Fruit fly (Drosophila melanogaster) whole organism, embryonic: ENCODE results near the gene Txl.
A peak's percentile ranks its signal among the peaks of the same experiment; 100 is the strongest.

ENCODE experiments used
- Adf1 ChIP-seq: fragments of 200-800 bp; sonication (Bioruptor generic); IDR thresholded peaks from 2 replicates; pipeline ENCODE4 v1.3.6; 2022; ENCODE audit warnings: missing biosample characterization, missing genetic modification characterization
- Asciz ChIP-seq: fragments of 200-800 bp; sonication (Bioruptor generic); optimal IDR thresholded peaks from 2 replicates; lab custom pipeline; 2017; ENCODE audit warnings: missing biosample characterization, mild to moderate bottlenecking, missing genetic modification characterization, missing genetic modification reagents
- Atf6 ChIP-seq: fragments of 200-800 bp; sonication (Bioruptor generic); IDR thresholded peaks from 2 replicates; pipeline ENCODE4 v1.3.6; 2022; ENCODE audit warnings: missing biosample characterization, missing genetic modification characterization
- B-H2 ChIP-seq: fragments of 200-800 bp; sonication (Bioruptor generic); optimal IDR thresholded peaks from 2 replicates; lab custom pipeline; 2018; ENCODE audit warnings: missing biosample characterization, mild to moderate bottlenecking, missing genetic modification characterization
- CG12744 ChIP-seq: fragments of 200-800 bp; sonication (Bioruptor generic); optimal IDR thresholded peaks from 2 replicates; lab custom pipeline; 2016; ENCODE audit warnings: missing biosample characterization, missing genetic modification characterization
- CG12769 ChIP-seq: fragments of 200-800 bp; sonication (Bioruptor generic); optimal IDR thresholded peaks from 2 replicates; lab custom pipeline; 2019; ENCODE audit warnings: missing biosample characterization, mild to moderate bottlenecking, missing genetic modification characterization, moderate library complexity
- CG1602 ChIP-seq: fragments of 200-800 bp; sonication (Bioruptor generic); optimal IDR thresholded peaks from 3 replicates; lab custom pipeline; 2016; ENCODE audit warnings: missing biosample characterization, missing genetic modification characterization
- CG17328 ChIP-seq: fragments of 200-800 bp; sonication (Bioruptor generic); IDR thresholded peaks from 2 replicates; pipeline ENCODE4 v1.3.6; 2022; ENCODE audit warnings: missing biosample characterization, missing genetic modification characterization
- CG18476 ChIP-seq: fragments of 200-800 bp; sonication (Bioruptor generic); optimal IDR thresholded peaks from 2 replicates; lab custom pipeline; 2016; ENCODE audit warnings: missing biosample characterization, mild to moderate bottlenecking, missing genetic modification characterization
- CG3726 ChIP-seq: fragments of 200-800 bp; sonication (Bioruptor generic); IDR thresholded peaks from 3 replicates; pipeline ENCODE4, ENCODE4 v1.3.6; 2022; ENCODE audit warnings: missing biosample characterization, missing genetic modification characterization
- CG5180 ChIP-seq: fragments of 200-800 bp; sonication (Bioruptor generic); optimal IDR thresholded peaks from 3 replicates; lab custom pipeline; 2017; ENCODE audit warnings: missing biosample characterization, missing genetic modification characterization, mild to moderate bottlenecking, moderate library complexity, missing genetic modification reagents
- CG6813 ChIP-seq: fragments of 200-800 bp; sonication (Bioruptor generic); optimal IDR thresholded peaks from 2 replicates; lab custom pipeline; 2017; ENCODE audit warnings: missing biosample characterization, missing genetic modification characterization, mild to moderate bottlenecking, moderate library complexity, missing genetic modification reagents
- CHES-1-like ChIP-seq: fragments of 200-800 bp; sonication (Bioruptor generic); optimal IDR thresholded peaks from 2 replicates; lab custom pipeline; 2016; ENCODE audit warnings: missing biosample characterization, missing genetic modification characterization
- GATAe ChIP-seq: fragments of 200-800 bp; sonication (Bioruptor generic); conservative IDR thresholded peaks from 2 replicates; pipeline ENCODE4 v1.3.6; 2022; ENCODE audit warnings: missing biosample characterization, missing genetic modification characterization
- HmgZ ChIP-seq: fragments of 200-800 bp; sonication (Bioruptor generic); optimal IDR thresholded peaks from 2 replicates; lab custom pipeline; 2018; ENCODE audit warnings: missing biosample characterization, mild to moderate bottlenecking, missing genetic modification characterization
- Hmr ChIP-seq: fragments of 200-800 bp; sonication (Bioruptor generic); optimal IDR thresholded peaks from 3 replicates; lab custom pipeline; 2017; ENCODE audit warnings: mild to moderate bottlenecking, missing biosample characterization, missing genetic modification reagents, missing genetic modification characterization
- Med ChIP-seq: fragments of 200-800 bp; sonication (Bioruptor generic); peaks from one replicate; lab custom pipeline; 2016; ENCODE audit warnings: missing biosample characterization, missing genetic modification characterization, mild to moderate bottlenecking, inconsistent platforms, moderate library complexity
- NFAT ChIP-seq: fragments of 200-800 bp; sonication (Bioruptor generic); IDR thresholded peaks from 2 replicates; pipeline ENCODE4 v1.3.6; 2022; ENCODE audit warnings: missing biosample characterization, missing genetic modification characterization
- Pdp1 ChIP-seq, 2 experiments: fragments of 200-800 bp; sonication (Bioruptor generic); optimal IDR thresholded peaks; 3 replicates each; lab custom pipeline; 2016; ENCODE audit warnings: missing biosample characterization in 2 of 2, missing genetic modification characterization in 2 of 2, mild to moderate bottlenecking in 1 of 2, moderate library complexity in 1 of 2
- Sox100B ChIP-seq: fragments of 200-800 bp; sonication (Bioruptor generic); optimal IDR thresholded peaks from 3 replicates; lab custom pipeline; 2018; ENCODE audit warnings: missing biosample characterization, mild to moderate bottlenecking, missing genetic modification characterization
- TFAM ChIP-seq: fragments of 200-800 bp; sonication (Bioruptor generic); optimal IDR thresholded peaks from 2 replicates; lab custom pipeline; 2017; ENCODE audit warnings: missing biosample characterization, missing genetic modification characterization, inconsistent platforms
- Vsx1 ChIP-seq: fragments of 200-800 bp; sonication (Bioruptor generic); optimal IDR thresholded peaks from 2 replicates; lab custom pipeline; 2017; ENCODE audit warnings: missing biosample characterization, mild to moderate bottlenecking, missing genetic modification characterization, missing genetic modification reagents
- Xbp1 ChIP-seq: fragments of 200-800 bp; sonication (Bioruptor generic); optimal IDR thresholded peaks from 3 replicates; lab custom pipeline; 2016; ENCODE audit warnings: missing biosample characterization, mild to moderate bottlenecking, missing genetic modification characterization
- cg ChIP-seq: fragments of 200-800 bp; sonication (Bioruptor generic); optimal IDR thresholded peaks from 3 replicates; lab custom pipeline; 2019; ENCODE audit warnings: missing biosample characterization, mild to moderate bottlenecking, missing genetic modification characterization, moderate library complexity
- chinmo ChIP-seq: fragments of 200-800 bp; sonication (Bioruptor generic); IDR thresholded peaks from 4 replicates; pipeline ENCODE4 v1.3.6; 2022; ENCODE audit warnings: missing biosample characterization, missing genetic modification characterization; ENCODE audit not compliant: partially characterized antibody
- chm ChIP-seq: fragments of 200-800 bp; sonication (Bioruptor generic); IDR thresholded peaks from 2 replicates; pipeline ENCODE4 v1.3.6; 2022; ENCODE audit warnings: missing biosample characterization, missing genetic modification characterization
- ci ChIP-seq: fragments of 200-800 bp; sonication (Bioruptor generic); IDR thresholded peaks from 3 replicates; pipeline ENCODE4 v1.3.6; 2022; ENCODE audit warnings: missing biosample characterization, missing genetic modification characterization
- crol ChIP-seq: fragments of 200-800 bp; sonication (Bioruptor generic); IDR thresholded peaks from 2 replicates; pipeline ENCODE4 v1.3.6; 2022; ENCODE audit warnings: missing biosample characterization, missing genetic modification characterization
- ewg ChIP-seq: fragments of 200-800 bp; sonication (Bioruptor generic); optimal IDR thresholded peaks from 3 replicates; lab custom pipeline; 2017; ENCODE audit warnings: mild to moderate bottlenecking, missing biosample characterization, missing genetic modification reagents, missing genetic modification characterization
- exex ChIP-seq: fragments of 200-800 bp; sonication (Bioruptor generic); optimal IDR thresholded peaks from 4 replicates; lab custom pipeline; 2018; ENCODE audit warnings: missing biosample characterization, mild to moderate bottlenecking, missing genetic modification characterization, moderate library complexity
- ftz-f1 ChIP-seq: fragments of 200-800 bp; sonication (Bioruptor generic); optimal IDR thresholded peaks from 2 replicates; lab custom pipeline; 2016; ENCODE audit warnings: missing biosample characterization, missing genetic modification characterization
- gcm ChIP-seq: fragments of 200-800 bp; sonication (Bioruptor generic); optimal IDR thresholded peaks from 2 replicates; lab custom pipeline; 2019; ENCODE audit warnings: missing biosample characterization, mild to moderate bottlenecking, missing genetic modification characterization, moderate library complexity
- grn ChIP-seq: fragments of 200-800 bp; sonication (Bioruptor generic); optimal IDR thresholded peaks from 3 replicates; lab custom pipeline; 2017; ENCODE audit warnings: missing biosample characterization, missing genetic modification characterization
- gro ChIP-seq: fragments of 200-800 bp; sonication (Bioruptor generic); optimal IDR thresholded peaks from 2 replicates; lab custom pipeline; 2016; ENCODE audit warnings: missing biosample characterization, missing genetic modification characterization
- gsb ChIP-seq: fragments of 200-800 bp; sonication (Bioruptor generic); IDR thresholded peaks from 2 replicates; pipeline ENCODE4 v1.3.6; 2022; ENCODE audit warnings: missing biosample characterization, missing genetic modification characterization
- ken ChIP-seq: fragments of 200-800 bp; sonication (Bioruptor generic); IDR thresholded peaks from 3 replicates; pipeline ENCODE4 v1.3.6; 2022; ENCODE audit warnings: missing biosample characterization, missing genetic modification characterization
- knrl ChIP-seq: fragments of 200-800 bp; sonication (Bioruptor generic); IDR thresholded peaks from 3 replicates; pipeline ENCODE4 v1.3.6; 2022; ENCODE audit warnings: missing biosample characterization, missing genetic modification characterization; ENCODE audit not compliant: partially characterized antibody
- lab ChIP-seq: fragments of 200-800 bp; sonication (Bioruptor generic); optimal IDR thresholded peaks from 3 replicates; lab custom pipeline; 2017; ENCODE audit warnings: missing biosample characterization, missing genetic modification characterization, mild to moderate bottlenecking, moderate library complexity, missing genetic modification reagents
- mirr ChIP-seq: fragments of 200-800 bp; sonication (Bioruptor generic); optimal IDR thresholded peaks from 3 replicates; lab custom pipeline; 2018; ENCODE audit warnings: missing biosample characterization, mild to moderate bottlenecking, missing genetic modification characterization
- nerfin-2 ChIP-seq: fragments of 200-800 bp; sonication (Bioruptor generic); IDR thresholded peaks from 2 replicates; pipeline ENCODE4 v1.3.6; 2022; ENCODE audit warnings: missing biosample characterization, missing genetic modification characterization; ENCODE audit not compliant: partially characterized antibody
- pan ChIP-seq, 4 experiments: fragments of >200 bp in 3 of 4; fragments of 200-800 bp in 1 of 4; sonication (Bioruptor generic) in 1 of 4; optimal IDR thresholded peaks in 3 of 4; IDR thresholded peaks in 1 of 4; 2 replicates each; pipeline versions ENCODE4 v1.3.6 to Lab custom; 2017 to 2022; ENCODE audit warnings: missing biosample characterization in 2 of 4, missing genetic modification characterization in 2 of 4, mixed read lengths in 1 of 4
- pros ChIP-seq: fragments of 200-800 bp; sonication (Bioruptor generic); optimal IDR thresholded peaks from 3 replicates; lab custom pipeline; 2019; ENCODE audit warnings: missing biosample characterization, mild to moderate bottlenecking, missing genetic modification characterization, moderate library complexity
- sd ChIP-seq: fragments of 200-800 bp; sonication (Bioruptor generic); optimal IDR thresholded peaks from 3 replicates; lab custom pipeline; 2018; ENCODE audit warnings: missing biosample characterization, mild to moderate bottlenecking, missing genetic modification characterization, moderate library complexity
- sr ChIP-seq: fragments of 200-800 bp; sonication (Bioruptor generic); IDR thresholded peaks from 3 replicates; pipeline ENCODE4 v1.3.6; 2022; ENCODE audit warnings: missing biosample characterization, missing genetic modification characterization
- stwl ChIP-seq: fragments of 200-800 bp; sonication (Bioruptor generic); optimal IDR thresholded peaks from 3 replicates; lab custom pipeline; 2018; ENCODE audit warnings: missing biosample characterization, mild to moderate bottlenecking, missing genetic modification characterization, moderate library complexity
- sug ChIP-seq: fragments of 200-800 bp; optimal IDR thresholded peaks from 2 replicates; lab custom pipeline; 2019; ENCODE audit warnings: missing biosample characterization, mild to moderate bottlenecking, missing genetic modification characterization, moderate library complexity
- ttk ChIP-seq: fragments of 200-800 bp; sonication (Bioruptor generic); IDR thresholded peaks from 2 replicates; pipeline ENCODE4 v2.1.2; 2022; ENCODE audit warnings: missing biosample characterization, missing genetic modification characterization
- vvl ChIP-seq: fragments of 200-800 bp; sonication (Bioruptor generic); IDR thresholded peaks from 2 replicates; pipeline ENCODE4 v1.3.6; 2022; ENCODE audit warnings: missing biosample characterization, missing genetic modification characterization
- z ChIP-seq: fragments of 200-800 bp; sonication (Bioruptor generic); IDR thresholded peaks from 3 replicates; pipeline ENCODE4 v1.3.6; 2022; ENCODE audit warnings: missing biosample characterization, missing genetic modification characterization

Gene Txl

DNA sequence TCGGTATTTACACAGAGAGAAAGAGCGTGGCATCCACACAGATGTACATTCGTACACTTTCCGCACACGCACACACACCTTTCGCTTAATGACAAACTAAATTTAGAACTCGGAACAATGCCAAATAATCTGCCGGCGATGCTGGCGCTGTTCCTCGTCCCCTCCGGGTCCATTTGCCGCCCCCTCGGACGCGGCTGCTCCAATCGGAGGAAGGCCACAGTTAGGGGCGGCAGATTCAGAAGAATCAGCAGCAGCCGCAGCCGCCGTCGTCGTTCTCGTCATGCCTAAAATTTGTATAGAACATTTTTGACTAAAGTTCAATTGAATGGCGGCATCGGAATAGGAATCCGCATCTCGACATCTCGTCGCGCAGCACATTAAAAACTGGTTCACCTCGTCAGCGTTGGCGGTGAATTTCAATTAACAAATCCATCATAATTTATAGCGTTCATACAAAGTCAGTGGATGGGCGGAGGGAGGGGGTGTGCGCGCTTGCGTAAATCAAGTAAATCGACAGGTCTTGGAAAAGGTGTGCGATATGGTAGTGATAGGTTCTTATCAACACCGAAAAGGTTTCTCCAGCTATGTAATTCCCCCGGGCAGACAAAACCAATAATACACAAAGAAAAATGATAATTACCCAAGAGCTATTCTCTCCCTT, 43.0 kb downstream of the Txl start (continued):
- TF ChIP-seq NFAT (GFP tag; lab: Robert Waterston, UW) (0 out of 2 replicates have a peak, but pooled peaks have one; percentile 3), lab (GFP tag; lab: Kevin White, UChicago) (peak; percentile 63), Xbp1 (GFP tag; lab: Kevin White, UChicago) (no peak), B-H2 (peak; percentile 11), Pdp1 (GFP tag; optimal IDR thresholded peaks at IDR 0.05; lab: Kevin White, UChicago) (peak in 1 of 2 experiments; percentile 95), sug (tag; lab: Kevin White, UChicago) (peak; percentile 39), crol (GFP tag; lab: Robert Waterston, UW) (peak; percentile 82), pros (no peak), CG12744 (GFP tag; lab: Kevin White, UChicago) (no peak), vvl (GFP tag; lab: Robert Waterston, UW) (0 out of 2 replicates have a peak, but pooled peaks have one; percentile 9), pan (optimal IDR thresholded peaks at IDR 0.05; lab: Kevin White, UChicago) (no peak), pan (GFP tag; optimal IDR thresholded peaks at IDR 0.05 in 1 of 2, IDR thresholded peaks at IDR 0.05 in 1 of 2) (peak in 1 of 2 experiments; percentile 59), ttk (GFP tag; lab: Robert Waterston, UW) (peak; percentile 8; the same call in 1 of the 2 replicates), z (GFP tag; lab: Robert Waterston, UW) (no peak), GATAe (GFP tag; lab: Robert Waterston, UW) (peak; percentile 24; the same call in 1 of the 2 replicates), ewg (no peak), CG17328 (GFP tag; lab: Robert Waterston, UW) (no peak), ken (GFP tag; lab: Robert Waterston, UW) (no peak), Adf1 (GFP tag; lab: Robert Waterston, UW) (peak; percentile 71), gsb (GFP tag; lab: Robert Waterston, UW) (no peak), CG1602 (GFP tag; lab: Kevin White, UChicago) (no peak), HmgZ (tag; lab: Kevin White, UChicago) (peak; percentile 4), ftz-f1 (GFP tag; lab: Kevin White, UChicago) (peak; percentile 88), mirr (GFP tag; lab: Kevin White, UChicago) (peak; percentile 19), ci (peak; percentile 32; the same call in 1 of the 3 replicates), cg (peak; percentile 3), grn (GFP tag; lab: Kevin White, UChicago) (peak; percentile 46), sd (tag; lab: Kevin White, UChicago) (peak; percentile 72), exex (tag; lab: Kevin White, UChicago) (peak; percentile 62), chm (0 out of 2 replicates have a peak, but pooled peaks have one; percentile 7), Hmr (GFP tag; lab: Kevin White, UChicago) (no peak), Asciz (peak; percentile 12), chinmo (0 out of 4 replicates have a peak, but pooled peaks have one; percentile 73), gro (GFP tag; lab: Kevin White, UChicago) (peak; percentile 9), sr (GFP tag; lab: Robert Waterston, UW) (peak; percentile 47; the same call in 2 of the 3 replicates), CHES-1-like (GFP tag; lab: Kevin White, UChicago) (peak; percentile 6), CG12769 (tag; lab: Kevin White, UChicago) (peak; percentile 40), Med (GFP tag; lab: Kevin White, UChicago) (peak; percentile 31)

DNA sequence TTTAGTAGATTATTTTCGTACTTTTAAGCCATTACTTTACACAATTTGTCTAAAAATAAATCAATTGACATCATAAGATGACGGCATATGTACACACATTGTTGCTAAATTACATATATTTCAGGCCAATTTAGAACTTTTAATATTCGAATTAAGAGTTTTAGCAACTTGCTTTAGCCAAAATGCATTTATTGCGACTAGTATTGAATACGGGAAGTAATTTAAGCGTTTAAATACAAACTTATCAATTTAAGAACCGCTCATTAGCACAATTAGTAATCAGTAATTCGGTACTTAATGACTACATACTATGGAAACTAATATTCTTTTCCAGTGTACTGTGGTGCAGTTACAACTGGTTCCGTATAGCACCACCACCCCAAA, 43.5 kb downstream of the Txl start:
- no peak for TF ChIP-seq Atf6 (GFP tag; lab: Robert Waterston, UW)
- TF ChIP-seq gcm (GFP tag; lab: Kevin White, UChicago), result no peak
- no peak for TF ChIP-seq CG18476
- no peak for TF ChIP-seq ftz-f1 (GFP tag; lab: Kevin White, UChicago)
- TF ChIP-seq CG3726 (GFP tag; lab: Robert Waterston, UW), result no peak
- no peak for TF ChIP-seq Vsx1 (GFP tag; lab: Kevin White, UChicago)
- TF ChIP-seq nerfin-2, result no peak
- no peak for TF ChIP-seq TFAM (GFP tag; lab: Kevin White, UChicago)
- TF ChIP-seq knrl, result no peak
- TF ChIP-seq Sox100B (GFP tag; lab: Kevin White, UChicago), result peak; percentile 55
- TF ChIP-seq CG5180 (GFP tag; lab: Kevin White, UChicago), result no peak
- TF ChIP-seq CG6813 (GFP tag; lab: Kevin White, UChicago), result no peak
- TF ChIP-seq stwl (tag; lab: Kevin White, UChicago), result no peak
